Worm (Caenorhabditis elegans): ENCODE results near the gene C07H6.2.

ce11 chrIII:7561872-7562271 is 41.1 kb downstream of the C07H6.2 start, which contains the start of gene lgc-12:
- TF ChIP-seq ama-1 (optimal IDR thresholded peaks at IDR 0.05), result no peak
- TF ChIP-seq sea-1 (GFP tag; conservative IDR thresholded peaks at IDR 0.05), result no peak
- TF ChIP-seq tbx-37 (GFP tag; conservative IDR thresholded peaks at IDR 0.05), result no peak
- no peak for TF ChIP-seq B0310.2 (tag; optimal IDR thresholded peaks at IDR 0.05)
- no peak for TF ChIP-seq tbx-11 (GFP tag; IDR thresholded peaks at IDR 0.05)
- TF ChIP-seq hmbx-1 (tag; optimal IDR thresholded peaks at IDR 0.05), result no peak
- no peak for TF ChIP-seq tra-4 (tag; optimal IDR thresholded peaks at IDR 0.05)
- no peak for TF ChIP-seq scrt-1 (GFP tag; IDR thresholded peaks at IDR 0.05)
- TF ChIP-seq ceh-36 (tag; optimal IDR thresholded peaks at IDR 0.05), result no peak
- TF ChIP-seq F13C5.2 (tag; optimal IDR thresholded peaks at IDR 0.05), result no peak
- no peak for TF ChIP-seq ceh-13 (GFP tag; optimal IDR thresholded peaks at IDR 0.05)
- TF ChIP-seq flt-1 (GFP tag; IDR thresholded peaks at IDR 0.05), result no peak

Measured in whole organism, early embryonic.